Fruit fly (Drosophila melanogaster) S2 (cell line): ENCODE measurements around the gene CG5359.

Source experiments
- CG8478 ChIP-seq: fragments of >200 bp; optimal IDR thresholded peaks from 2 replicates; lab custom pipeline; 2018
- CTCF ChIP-seq, 2 experiments: fragments of >200 bp; optimal IDR thresholded peaks; 2 replicates each; lab custom pipeline; 2018

dm6 chr3R:10032951-10033720 is 32.1 kb upstream of the CG5359 start:
- TF ChIP-seq CG8478 (lab: Kevin White, UChicago) (no peak), CTCF (optimal IDR thresholded peaks at IDR 0.05; lab: Kevin White, UChicago) (no peak)
